Worm (Caenorhabditis elegans) whole organism, late embryonic: ENCODE results near the gene F26F2.11.

Source experiments
- T23F11.4 ChIP-seq: fragments of 200-800 bp; sonication (Bioruptor generic); optimal IDR thresholded peaks from 2 replicates; lab custom pipeline; 2018; ENCODE audit warnings: mild to moderate bottlenecking, missing genetic modification characterization, missing compliant biosample characterization
- ama-1 ChIP-seq: fragments of 150-350 bp; optimal IDR thresholded peaks from 2 replicates; lab custom pipeline; 2014
- che-1 ChIP-seq: sonication (generic microtip); optimal IDR thresholded peaks from 2 replicates; lab custom pipeline; 2016; ENCODE audit warnings: mild to moderate bottlenecking, missing genetic modification characterization, missing compliant biosample characterization
- hlh-30 ChIP-seq: sonication (generic microtip); optimal IDR thresholded peaks from 2 replicates; lab custom pipeline; 2017; ENCODE audit warnings: antibody characterized with exemption, missing genetic modification characterization, missing compliant biosample characterization; ENCODE audit not compliant: insufficient read depth
- lin-11 ChIP-seq: fragments of 200-800 bp; sonication (Bioruptor generic); optimal IDR thresholded peaks from 2 replicates; lab custom pipeline; 2018; ENCODE audit warnings: mild to moderate bottlenecking, missing genetic modification characterization, missing compliant biosample characterization
- sox-4 ChIP-seq: sonication (generic microtip); optimal IDR thresholded peaks from 2 replicates; lab custom pipeline; 2017; ENCODE audit warnings: mild to moderate bottlenecking, missing genetic modification characterization, inconsistent platforms, missing compliant biosample characterization
- ztf-16 ChIP-seq: sonication (generic microtip); optimal IDR thresholded peaks from 2 replicates; lab custom pipeline; 2017; ENCODE audit warnings: missing genetic modification characterization, missing compliant biosample characterization

DNA sequence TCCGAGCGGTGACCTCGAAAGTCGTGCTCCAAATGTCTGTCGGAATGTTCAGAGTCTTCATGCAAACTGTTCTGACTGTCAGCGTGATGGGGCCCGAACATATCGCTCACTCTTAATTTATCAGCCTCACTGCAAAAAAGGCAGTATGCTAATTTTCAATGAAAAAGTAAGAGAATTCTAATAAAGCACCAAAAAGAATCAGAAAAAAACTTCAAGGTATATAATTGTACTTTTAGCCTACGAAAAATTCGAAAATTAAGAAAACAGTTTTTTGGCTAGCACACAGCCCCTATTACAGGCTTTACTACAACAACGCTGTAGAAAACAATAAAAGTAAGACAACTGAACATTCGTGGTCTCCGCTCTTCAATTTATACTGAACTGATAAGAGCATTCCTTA lies 33.8 kb downstream of the F26F2.11 start, which contains the start of gene F26F2.1:
- TF ChIP-seq T23F11.4 (GFP tag; lab: Kevin White, UChicago), result no peak
- TF ChIP-seq ztf-16 (tag; lab: Kevin White, UChicago), result no peak
- TF ChIP-seq lin-11 (tag; lab: Kevin White, UChicago), result no peak
- TF ChIP-seq ama-1, result no peak
- TF ChIP-seq sox-4, result no peak
- no peak for TF ChIP-seq che-1 (tag; lab: Kevin White, UChicago)
- no peak for TF ChIP-seq hlh-30 (tag; lab: Kevin White, UChicago)
